Fruit fly (Drosophila melanogaster) whole organism, embryonic: Measurements from ENCODE around the gene CG10431.

ENCODE experiments used
- ATbp ChIP-seq: fragments of 200-800 bp; sonication (Bioruptor generic); optimal IDR thresholded peaks from 2 replicates; lab custom pipeline; 2017; ENCODE audit warnings: missing biosample characterization, mild to moderate bottlenecking, missing genetic modification characterization, missing genetic modification reagents
- Atf6 ChIP-seq: fragments of 200-800 bp; sonication (Bioruptor generic); IDR thresholded peaks from 2 replicates; pipeline ENCODE4 v1.3.6; 2022; ENCODE audit warnings: missing biosample characterization, missing genetic modification characterization
- Awh ChIP-seq: fragments of 200-800 bp; sonication (Bioruptor generic); IDR thresholded peaks from 2 replicates; pipeline ENCODE4, ENCODE4 v1.3.6; 2022; ENCODE audit warnings: missing biosample characterization, missing genetic modification characterization
- B-H2 ChIP-seq: fragments of 200-800 bp; sonication (Bioruptor generic); optimal IDR thresholded peaks from 2 replicates; lab custom pipeline; 2018; ENCODE audit warnings: missing biosample characterization, mild to moderate bottlenecking, missing genetic modification characterization
- CG11093 ChIP-seq: fragments of 200-800 bp; sonication (Bioruptor generic); IDR thresholded peaks from 3 replicates; pipeline ENCODE4 v1.3.6; 2022; ENCODE audit warnings: missing biosample characterization, missing genetic modification characterization
- CG11456 ChIP-seq: fragments of 200-800 bp; sonication (Bioruptor generic); IDR thresholded peaks from 3 replicates; pipeline ENCODE4 v1.3.6; 2022; ENCODE audit warnings: missing biosample characterization, missing genetic modification characterization
- CG11695 ChIP-seq: fragments of 200-800 bp; sonication (Bioruptor generic); IDR thresholded peaks from 3 replicates; pipeline ENCODE4 v1.3.6; 2022; ENCODE audit warnings: missing biosample characterization, missing genetic modification characterization
- CG11723 ChIP-seq: fragments of 200-800 bp; sonication (Bioruptor generic); optimal IDR thresholded peaks from 2 replicates; lab custom pipeline; 2017; ENCODE audit warnings: missing biosample characterization, mild to moderate bottlenecking, missing genetic modification characterization
- CG16815 ChIP-seq: fragments of 200-800 bp; sonication (Bioruptor generic); optimal IDR thresholded peaks from 3 replicates; lab custom pipeline; 2017; ENCODE audit warnings: missing biosample characterization, mild to moderate bottlenecking, missing genetic modification characterization
- CG17361 ChIP-seq: fragments of 200-800 bp; sonication (Bioruptor generic); IDR thresholded peaks from 3 replicates; pipeline ENCODE4 v1.3.6; 2022; ENCODE audit warnings: missing biosample characterization, missing genetic modification characterization
- CG17385 ChIP-seq: fragments of 200-800 bp; sonication (Bioruptor generic); optimal IDR thresholded peaks from 3 replicates; lab custom pipeline; 2018; ENCODE audit warnings: missing biosample characterization, mild to moderate bottlenecking, missing genetic modification characterization
- CG2712 ChIP-seq: fragments of 200-800 bp; optimal IDR thresholded peaks from 3 replicates; lab custom pipeline; 2019; ENCODE audit warnings: missing biosample characterization, mild to moderate bottlenecking, missing genetic modification characterization, moderate library complexity
- CG31365 ChIP-seq: fragments of 200-800 bp; sonication (Bioruptor generic); optimal IDR thresholded peaks from 2 replicates; lab custom pipeline; 2018; ENCODE audit warnings: missing biosample characterization, mild to moderate bottlenecking, missing genetic modification characterization
- CG31441 ChIP-seq: fragments of 200-800 bp; sonication (Bioruptor generic); IDR thresholded peaks from 2 replicates; pipeline ENCODE4 v1.3.6; 2022; ENCODE audit warnings: missing biosample characterization, missing genetic modification characterization
- CG3726 ChIP-seq: fragments of 200-800 bp; sonication (Bioruptor generic); IDR thresholded peaks from 3 replicates; pipeline ENCODE4, ENCODE4 v1.3.6; 2022; ENCODE audit warnings: missing biosample characterization, missing genetic modification characterization
- CG4282 ChIP-seq: fragments of 200-800 bp; sonication (Bioruptor generic); optimal IDR thresholded peaks from 2 replicates; lab custom pipeline; 2016; ENCODE audit warnings: missing biosample characterization, missing genetic modification characterization
- CG4730 ChIP-seq: fragments of 200-800 bp; sonication (Bioruptor generic); IDR thresholded peaks from 2 replicates; pipeline ENCODE4 v1.3.6; 2022; ENCODE audit warnings: missing biosample characterization, missing genetic modification characterization
- CG8089 ChIP-seq: fragments of 200-800 bp; sonication (Bioruptor generic); optimal IDR thresholded peaks from 3 replicates; lab custom pipeline; 2016; ENCODE audit warnings: missing biosample characterization, missing genetic modification characterization
- CG9797 ChIP-seq: fragments of 200-800 bp; sonication (Bioruptor generic); optimal IDR thresholded peaks from 3 replicates; lab custom pipeline; 2018; ENCODE audit warnings: missing biosample characterization, mild to moderate bottlenecking, missing genetic modification characterization
- CrebB ChIP-seq: fragments of 200-800 bp; sonication (Bioruptor generic); optimal IDR thresholded peaks from 3 replicates; lab custom pipeline; 2018; ENCODE audit warnings: missing biosample characterization, mild to moderate bottlenecking, missing genetic modification characterization
- Dip3 ChIP-seq: fragments of 200-800 bp; sonication (Bioruptor generic); optimal IDR thresholded peaks from 3 replicates; lab custom pipeline; 2016; ENCODE audit warnings: missing biosample characterization, missing genetic modification characterization
- Dp ChIP-seq: fragments of 200-800 bp; sonication (Bioruptor generic); optimal IDR thresholded peaks from 2 replicates; lab custom pipeline; 2018; ENCODE audit warnings: missing biosample characterization, mild to moderate bottlenecking, missing genetic modification characterization, moderate library complexity
- Fer3 ChIP-seq: fragments of 200-800 bp; sonication (Bioruptor generic); optimal IDR thresholded peaks from 2 replicates; lab custom pipeline; 2018; ENCODE audit warnings: missing biosample characterization, mild to moderate bottlenecking, missing genetic modification characterization, moderate library complexity
- GATAe ChIP-seq: fragments of 200-800 bp; sonication (Bioruptor generic); conservative IDR thresholded peaks from 2 replicates; pipeline ENCODE4 v1.3.6; 2022; ENCODE audit warnings: missing biosample characterization, missing genetic modification characterization
- Hand ChIP-seq: fragments of 200-800 bp; sonication (Bioruptor generic); optimal IDR thresholded peaks from 2 replicates; lab custom pipeline; 2017; ENCODE audit warnings: mild to moderate bottlenecking, missing biosample characterization, missing genetic modification reagents, missing genetic modification characterization
- NFAT ChIP-seq: fragments of 200-800 bp; sonication (Bioruptor generic); IDR thresholded peaks from 2 replicates; pipeline ENCODE4 v1.3.6; 2022; ENCODE audit warnings: missing biosample characterization, missing genetic modification characterization
- Neu2 ChIP-seq: fragments of 200-800 bp; sonication (Bioruptor generic); optimal IDR thresholded peaks from 3 replicates; lab custom pipeline; 2016; ENCODE audit warnings: missing biosample characterization, missing genetic modification characterization, borderline replicate concordance
- NfI ChIP-seq: fragments of 200-800 bp; sonication (Bioruptor generic); optimal IDR thresholded peaks from 3 replicates; lab custom pipeline; 2018; ENCODE audit warnings: missing biosample characterization, mild to moderate bottlenecking, missing genetic modification characterization, moderate library complexity
- Oli ChIP-seq: fragments of 200-800 bp; sonication (Bioruptor generic); optimal IDR thresholded peaks from 2 replicates; lab custom pipeline; 2018; ENCODE audit warnings: missing biosample characterization, mild to moderate bottlenecking, missing genetic modification characterization, moderate library complexity
- Side ChIP-seq: fragments of 200-800 bp; sonication (Bioruptor generic); optimal IDR thresholded peaks from 2 replicates; lab custom pipeline; 2016; ENCODE audit warnings: missing biosample characterization, missing genetic modification characterization
- abd-A ChIP-seq: fragments of 200-800 bp; sonication (Bioruptor generic); optimal IDR thresholded peaks from 3 replicates; lab custom pipeline; 2019; ENCODE audit warnings: missing biosample characterization, mild to moderate bottlenecking, missing genetic modification characterization, moderate library complexity
- ap ChIP-seq: fragments of 200-800 bp; sonication (Bioruptor generic); IDR thresholded peaks from 2 replicates; pipeline ENCODE4 v1.3.6; 2022; ENCODE audit warnings: missing biosample characterization, missing genetic modification characterization
- cwo ChIP-seq: fragments of 200-800 bp; sonication (Bioruptor generic); optimal IDR thresholded peaks from 3 replicates; lab custom pipeline; 2017; ENCODE audit warnings: missing biosample characterization, missing genetic modification characterization, mild to moderate bottlenecking, moderate library complexity, missing genetic modification reagents
- danr ChIP-seq: fragments of 200-800 bp; sonication (Bioruptor generic); IDR thresholded peaks from 2 replicates; pipeline ENCODE4 v1.3.6; 2022; ENCODE audit warnings: missing biosample characterization, missing genetic modification characterization
- dimm ChIP-seq: fragments of 200-800 bp; sonication (Bioruptor generic); IDR thresholded peaks from 2 replicates; pipeline ENCODE4 v1.3.6; 2022; ENCODE audit warnings: missing biosample characterization, missing genetic modification characterization
- dysf ChIP-seq: fragments of 200-800 bp; sonication (Bioruptor generic); IDR thresholded peaks from 3 replicates; pipeline ENCODE4 v1.3.6; 2022; ENCODE audit warnings: missing biosample characterization, missing genetic modification characterization
- fd3F ChIP-seq: fragments of 200-800 bp; sonication (Bioruptor generic); optimal IDR thresholded peaks from 2 replicates; lab custom pipeline; 2018; ENCODE audit warnings: missing biosample characterization, mild to moderate bottlenecking, missing genetic modification characterization, moderate library complexity
- her ChIP-seq: fragments of 200-800 bp; sonication (Bioruptor generic); optimal IDR thresholded peaks from 2 replicates; lab custom pipeline; 2016; ENCODE audit warnings: missing biosample characterization, missing genetic modification characterization
- hth ChIP-seq: fragments of >200 bp; optimal IDR thresholded peaks from 2 replicates; lab custom pipeline; 2017; ENCODE audit warnings: inconsistent platforms
- ind ChIP-seq: fragments of 200-800 bp; sonication (Bioruptor generic); optimal IDR thresholded peaks from 3 replicates; lab custom pipeline; 2016; ENCODE audit warnings: missing biosample characterization, missing genetic modification characterization
- kay ChIP-seq: fragments of 200-800 bp; sonication (Bioruptor generic); optimal IDR thresholded peaks from 2 replicates; lab custom pipeline; 2016; ENCODE audit warnings: missing biosample characterization, missing genetic modification characterization
- luna ChIP-seq: fragments of 200-800 bp; sonication (Bioruptor generic); optimal IDR thresholded peaks from 2 replicates; lab custom pipeline; 2016; ENCODE audit warnings: missing biosample characterization, missing genetic modification characterization
- pnt ChIP-seq: fragments of 200-800 bp; sonication (Bioruptor generic); optimal IDR thresholded peaks from 3 replicates; lab custom pipeline; 2016; ENCODE audit warnings: missing biosample characterization, missing genetic modification characterization
- sc ChIP-seq, 3 experiments: fragments of >200 bp in 2 of 3; fragments of 200-800 bp in 1 of 3; sonication (Bioruptor generic) in 1 of 3; optimal IDR thresholded peaks; 2 replicates in 2 of 3; 3 replicates in 1 of 3; lab custom pipeline; 2017; ENCODE audit warnings: mild to moderate bottlenecking in 1 of 3, missing biosample characterization in 1 of 3, missing genetic modification characterization in 1 of 3, missing genetic modification reagents in 1 of 3
- sim ChIP-seq: fragments of 200-800 bp; sonication (Bioruptor generic); IDR thresholded peaks from 2 replicates; pipeline ENCODE4 v1.3.6; 2022; ENCODE audit warnings: missing biosample characterization, missing genetic modification characterization
- slbo ChIP-seq: fragments of 200-800 bp; sonication (Bioruptor generic); IDR thresholded peaks from 2 replicates; pipeline ENCODE4 v1.3.6; 2022; ENCODE audit warnings: missing biosample characterization, missing genetic modification characterization
- sob ChIP-seq: fragments of 200-800 bp; sonication (Bioruptor generic); IDR thresholded peaks from 2 replicates; pipeline ENCODE4 v1.3.6; 2022; ENCODE audit warnings: missing biosample characterization, missing genetic modification characterization
- tio ChIP-seq: fragments of 200-800 bp; sonication (Bioruptor generic); optimal IDR thresholded peaks from 2 replicates; lab custom pipeline; 2017; ENCODE audit warnings: missing biosample characterization, missing genetic modification characterization, inconsistent platforms
- tll ChIP-seq, 2 experiments: fragments of 200-800 bp in 1 of 2; fragments of >200 bp in 1 of 2; sonication (Bioruptor generic) in 1 of 2; optimal IDR thresholded peaks; 2 replicates each; lab custom pipeline; 2017 to 2019; ENCODE audit warnings: missing biosample characterization in 2 of 2, missing genetic modification characterization in 2 of 2, mild to moderate bottlenecking in 1 of 2, moderate library complexity in 1 of 2
- usp ChIP-seq: fragments of >200 bp; optimal IDR thresholded peaks from 2 replicates; lab custom pipeline; 2017; ENCODE audit warnings: missing biosample characterization, missing genetic modification characterization

The CG10431 gene

DNA sequence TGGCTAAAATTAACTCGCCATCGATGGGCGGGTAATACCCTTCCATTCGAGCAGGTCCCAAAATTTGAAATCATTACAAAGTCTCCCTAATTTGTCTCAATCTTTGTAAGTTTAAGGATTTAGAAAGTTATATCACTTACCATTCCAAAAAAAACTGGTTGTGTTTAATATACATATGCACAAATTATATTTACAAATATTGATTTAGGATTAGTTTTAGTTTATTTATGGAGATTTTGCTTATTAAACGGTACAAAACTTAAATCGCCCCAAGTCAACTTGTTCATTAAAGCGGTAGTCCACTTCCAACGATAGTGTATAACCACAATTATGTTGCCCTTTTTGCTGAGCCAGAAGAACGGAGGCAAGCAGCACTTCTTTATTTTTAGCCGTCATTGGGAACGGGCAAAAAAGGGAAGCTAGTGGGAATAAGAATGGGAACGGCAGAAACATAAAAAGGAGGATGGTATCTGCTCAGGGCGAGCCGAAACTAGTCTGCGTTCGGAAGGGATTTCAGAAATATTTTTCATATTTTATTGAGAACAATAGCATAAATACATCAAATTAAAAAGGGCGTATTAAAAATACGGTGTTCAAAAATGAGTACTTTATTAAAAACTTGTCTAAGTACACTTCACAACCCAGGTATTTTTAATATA lies 26.3 kb upstream of the CG10431 start (continued):
- TF ChIP-seq CG11695 (GFP tag; lab: Robert Waterston, UW) (no peak), CG8089 (no peak), Atf6 (GFP tag; lab: Robert Waterston, UW) (no peak), CG17385 (GFP tag; lab: Kevin White, UChicago) (peak; percentile 62), CG2712 (tag; lab: Kevin White, UChicago) (peak; percentile 90), CG9797 (no peak), her (GFP tag; lab: Kevin White, UChicago) (no peak), Oli (tag; lab: Kevin White, UChicago) (peak; percentile 86), ap (GFP tag; lab: Robert Waterston, UW) (0 out of 2 replicates have a peak, but pooled peaks have one; percentile 3), B-H2 (GFP tag; lab: Kevin White, UChicago) (no peak), slbo (GFP tag; lab: Robert Waterston, UW) (0 out of 2 replicates have a peak, but pooled peaks have one; percentile 22), CG11093 (GFP tag; lab: Robert Waterston, UW) (0 out of 3 replicates have a peak, but pooled peaks have one; percentile 27), ATbp (GFP tag; lab: Kevin White, UChicago) (peak; percentile 86), Dp (GFP tag; lab: Kevin White, UChicago) (no peak), Hand (peak; percentile 46), ind (GFP tag; lab: Kevin White, UChicago) (peak; percentile 26), CG31441 (GFP tag; lab: Robert Waterston, UW) (peak; percentile 76), CG4730 (no peak), CG11723 (GFP tag; lab: Kevin White, UChicago) (peak; percentile 49), GATAe (no peak), CG11456 (no peak), sim (GFP tag; lab: Robert Waterston, UW) (no peak), Side (GFP tag; lab: Kevin White, UChicago) (no peak), danr (GFP tag; lab: Robert Waterston, UW) (peak; percentile 43; the same call in 1 of the 2 replicates), dimm (GFP tag; lab: Robert Waterston, UW) (no peak), Dip3 (peak; percentile 3), CG3726 (GFP tag; lab: Robert Waterston, UW) (no peak), Fer3 (tag; lab: Kevin White, UChicago) (peak; percentile 27), hth (no peak), NFAT (GFP tag; lab: Robert Waterston, UW) (no peak), CG17361 (GFP tag; lab: Robert Waterston, UW) (peak; percentile 82), CG16815 (GFP tag; lab: Kevin White, UChicago) (peak; percentile 68), tll (GFP tag; optimal IDR thresholded peaks at IDR 0.05; lab: Kevin White, UChicago) (no peak), dysf (GFP tag; lab: Robert Waterston, UW) (peak; percentile 50; the same call in 1 of the 3 replicates), tio (GFP tag; lab: Kevin White, UChicago) (peak; percentile 76), luna (GFP tag; lab: Kevin White, UChicago) (no peak), Awh (no peak; the same call in 1 of the 2 replicates), fd3F (no peak), usp (no peak), pnt (GFP tag; lab: Kevin White, UChicago) (no peak), CG4282 (no peak), CG31365 (tag; lab: Kevin White, UChicago) (no peak), kay (no peak), cwo (GFP tag; lab: Kevin White, UChicago) (peak; percentile 25), NfI (peak; percentile 73), sob (GFP tag; lab: Robert Waterston, UW) (no peak), CrebB (no peak), abd-A (tag; lab: Kevin White, UChicago) (no peak), Neu2 (no peak), sc (optimal IDR thresholded peaks at IDR 0.05; lab: Kevin White, UChicago) (no peak), sc (GFP tag; optimal IDR thresholded peaks at IDR 0.05; lab: Kevin White, UChicago) (peak; percentile 81)
